Fruit fly (Drosophila melanogaster): ENCODE measurements around the gene CG42831.

DNA sequence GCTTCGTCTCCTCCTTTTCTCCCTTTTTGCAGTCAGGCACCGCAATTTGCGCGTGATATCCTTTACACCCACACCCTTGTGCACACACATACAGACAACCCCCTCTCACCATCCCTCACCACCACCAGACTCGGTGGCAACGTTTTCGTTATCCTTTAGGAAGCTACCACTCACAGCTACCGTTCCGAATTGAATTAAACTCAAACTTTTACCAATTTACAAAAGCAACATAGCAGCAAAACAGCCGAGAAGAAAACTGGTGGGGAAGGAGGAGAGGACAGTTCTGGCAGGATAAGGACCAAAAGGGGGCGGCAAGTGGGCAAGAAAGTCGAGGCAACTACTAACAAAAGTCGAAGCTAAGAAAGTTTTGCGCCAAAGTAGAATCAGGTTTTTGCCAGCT is 6.8 kb downstream of the CG42831 start:
- TF ChIP-seq Snoo (tag; optimal IDR thresholded peaks at IDR 0.05): no peak
- no peak for TF ChIP-seq CG12605 (GFP tag; IDR thresholded peaks at IDR 0.05)
- TF ChIP-seq EcR (GFP tag; optimal IDR thresholded peaks at IDR 0.05): no peak
- TF ChIP-seq CG4496 (GFP tag; IDR thresholded peaks at IDR 0.05): no peak
- TF ChIP-seq CG34367 (tag; optimal IDR thresholded peaks at IDR 0.05): no peak
- TF ChIP-seq Ets98B (GFP tag; IDR thresholded peaks at IDR 0.05): no peak
- no peak for TF ChIP-seq CG14655 (GFP tag; optimal IDR thresholded peaks at IDR 0.05)
- TF ChIP-seq CG13204 (GFP tag; optimal IDR thresholded peaks at IDR 0.05): no peak
- TF ChIP-seq gl (tag; optimal IDR thresholded peaks at IDR 0.05): no peak
- TF ChIP-seq CG32121 (GFP tag; IDR thresholded peaks at IDR 0.05): no peak
- no peak for TF ChIP-seq D1 (tag; optimal IDR thresholded peaks at IDR 0.05)

Measured in whole organism, pupa.